Worm (Caenorhabditis elegans): ENCODE results near the gene tes-1.

Gene tes-1

DNA sequence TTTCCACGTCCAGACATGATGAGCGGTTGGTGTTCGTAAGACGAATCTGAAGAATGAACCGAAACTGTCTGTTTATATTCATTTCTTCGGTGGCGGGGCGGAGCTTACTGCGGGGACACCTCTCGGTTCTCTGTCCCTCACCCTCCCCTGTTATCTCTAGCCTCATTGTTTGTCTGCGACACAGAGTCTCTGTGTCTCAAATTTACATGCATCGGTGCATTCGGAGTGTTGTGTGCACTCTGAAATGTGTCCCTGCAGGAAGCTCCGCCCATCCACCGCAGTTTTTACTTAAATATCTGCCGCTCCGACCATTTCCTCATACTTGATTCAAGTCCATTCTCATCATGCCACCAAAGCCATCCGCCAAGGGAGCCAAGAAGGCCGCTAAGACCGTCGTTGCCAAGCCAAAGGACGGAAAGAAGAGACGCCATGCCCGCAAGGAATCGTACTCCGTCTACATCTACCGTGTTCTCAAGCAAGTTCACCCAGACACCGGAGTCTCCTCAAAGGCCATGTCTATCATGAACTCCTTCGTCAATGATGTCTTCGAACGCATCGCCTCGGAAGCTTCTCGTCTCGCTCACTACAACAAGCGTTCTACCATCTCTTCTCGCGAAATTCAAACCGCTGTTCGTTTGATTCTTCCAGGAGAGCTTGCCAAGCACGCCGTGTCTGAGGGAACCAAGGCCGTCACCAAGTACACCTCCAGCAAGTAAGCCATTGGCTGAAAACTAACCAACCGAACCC, 35.1 kb upstream of the tes-1 start, which contains the start of the genes his-61 and his-62:
TSS of gene his-61 (minus strand) at position 17 of the 747 bp plus-strand sequence.
TSS of gene his-62 (plus strand) at position 345 of the 747 bp plus-strand sequence.
- TF ChIP-seq R02D3.7 (tag; optimal IDR thresholded peaks at IDR 0.05) (no peak), elt-3 (tag; optimal IDR thresholded peaks at IDR 0.05) (no peak), unc-62 (GFP tag; optimal IDR thresholded peaks at IDR 0.05) (no peak), elt-2 (tag; optimal IDR thresholded peaks at IDR 0.05) (peak; percentile 83), ceh-16 (tag; optimal IDR thresholded peaks at IDR 0.05) (no peak), fkh-2 (tag; optimal IDR thresholded peaks at IDR 0.05) (no peak), ztf-4 (tag; optimal IDR thresholded peaks at IDR 0.05) (no peak), pqm-1 (tag; optimal IDR thresholded peaks at IDR 0.05) (peak; percentile 52), snpc-4 (tag; optimal IDR thresholded peaks at IDR 0.05) (peak; percentile 82), nhr-43 (tag; optimal IDR thresholded peaks at IDR 0.05; ENCODE audit: poor library complexity, severe bottlenecking) (peak; percentile 18), lsy-12 (tag; optimal IDR thresholded peaks at IDR 0.05) (peak; percentile 63), zag-1 (tag; optimal IDR thresholded peaks at IDR 0.05) (no peak), ztf-11 (tag; optimal IDR thresholded peaks at IDR 0.05) (no peak), ceh-9 (tag; optimal IDR thresholded peaks at IDR 0.05) (no peak), nhr-25 (tag; optimal IDR thresholded peaks at IDR 0.05) (peak; percentile 85), nhr-28 (tag; optimal IDR thresholded peaks at IDR 0.05) (no peak), nhr-77 (tag; optimal IDR thresholded peaks at IDR 0.05) (no peak), fkh-10 (GFP tag; optimal IDR thresholded peaks at IDR 0.05) (no peak), lin-15B (tag; optimal IDR thresholded peaks at IDR 0.05) (peak; percentile 13), ZK546.5 (tag; optimal IDR thresholded peaks at IDR 0.05) (no peak), eor-1 (tag; optimal IDR thresholded peaks at IDR 0.05) (no peak), mdl-1 (tag; optimal IDR thresholded peaks at IDR 0.05) (no peak), skn-1 (tag; optimal IDR thresholded peaks at IDR 0.05) (no peak), lin-39 (tag; optimal IDR thresholded peaks at IDR 0.05) (no peak), nhr-76 (tag; optimal IDR thresholded peaks at IDR 0.05) (no peak), aly-2 (tag; optimal IDR thresholded peaks at IDR 0.05) (no peak), nhr-237 (tag; optimal IDR thresholded peaks at IDR 0.05) (no peak), daf-12 (tag; optimal IDR thresholded peaks at IDR 0.05) (no peak), nhr-11 (tag; optimal IDR thresholded peaks at IDR 0.05) (no peak), fos-1 (tag; optimal IDR thresholded peaks at IDR 0.05) (no peak), pha-4 (tag; optimal IDR thresholded peaks at IDR 0.05) (peak; percentile 73), unc-39 (tag; optimal IDR thresholded peaks at IDR 0.05) (no peak), jun-1 (tag; optimal IDR thresholded peaks at IDR 0.05) (peak; percentile 43), egl-5 (tag; optimal IDR thresholded peaks at IDR 0.05) (no peak), tbx-2 (tag; optimal IDR thresholded peaks at IDR 0.05) (no peak), ceh-82 (tag; optimal IDR thresholded peaks at IDR 0.05) (no peak), ama-1 (optimal IDR thresholded peaks at IDR 0.05) (no peak), mml-1 (tag; optimal IDR thresholded peaks at IDR 0.05) (no peak), sea-2 (GFP tag; optimal IDR thresholded peaks at IDR 0.05) (no peak), nfya-1 (tag; optimal IDR thresholded peaks at IDR 0.05; ENCODE audit: insufficient read depth) (peak; percentile 49), ceh-28 (tag; optimal IDR thresholded peaks at IDR 0.05) (no peak), nhr-12 (tag; optimal IDR thresholded peaks at IDR 0.05) (no peak), nhr-67 (tag; optimal IDR thresholded peaks at IDR 0.05) (no peak), egl-27 (tag; optimal IDR thresholded peaks at IDR 0.05) (no peak), nhr-23 (tag; optimal IDR thresholded peaks at IDR 0.05) (no peak), hmg-11 (tag; optimal IDR thresholded peaks at IDR 0.05) (no peak), elt-1 (tag; optimal IDR thresholded peaks at IDR 0.05) (peak; percentile 42)

Data from whole organism, L3 larva.